Worm (Caenorhabditis elegans) whole organism, L4/young adult: Measurements from ENCODE around the gene srh-192.
"Not testable (repeated sequence)": the region's sequence is repeated elsewhere in the genome, so short reads cannot be mapped to it uniquely, and the experiment has no call there.

Experiments used
- W03F9.2 ChIP-seq: fragments of 150-350 bp; optimal IDR thresholded peaks from 2 replicates; lab custom pipeline; 2014; ENCODE audit warnings: missing biosample characterization, missing genetic modification characterization
- him-1 ChIP-seq: sonication (generic microtip); optimal IDR thresholded peaks from 2 replicates; lab custom pipeline; 2016; ENCODE audit warnings: missing genotype, missing genetic modification reagents, missing genetic modification characterization, missing compliant biosample characterization

DNA sequence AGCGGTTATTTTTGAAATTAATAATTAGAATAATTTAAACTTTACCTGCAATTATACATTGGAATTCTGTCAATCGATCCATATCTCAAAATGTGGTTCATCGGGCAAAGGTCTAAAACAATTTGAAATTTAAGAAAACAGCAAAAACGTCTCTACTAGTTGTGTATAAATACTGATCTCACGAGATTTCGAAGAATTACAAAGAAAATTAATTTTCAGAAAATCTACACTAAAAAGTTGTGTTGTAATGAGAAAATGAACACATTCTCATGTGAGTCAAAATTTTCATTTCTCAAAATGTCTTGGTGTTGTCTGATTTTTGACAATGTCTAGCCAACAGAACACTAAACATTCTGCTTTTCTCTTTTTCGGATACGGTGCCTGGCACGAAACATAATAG lies 33.3 kb downstream of the srh-192 start, which contains the start of gene srt-37:
- TF ChIP-seq him-1 (tag; lab: Kevin White, UChicago); W03F9.2: not testable (repeated sequence)
